Worm (Caenorhabditis elegans) whole organism, young adult: Measurements from ENCODE around the gene F38E1.3.
A peak's percentile ranks its signal among the peaks of the same experiment; 100 is the strongest.

ENCODE experiments used
- B0261.1 ChIP-seq: sonication (generic microtip); optimal IDR thresholded peaks from 2 replicates; lab custom pipeline; 2016; ENCODE audit warnings: mild to moderate bottlenecking, missing genetic modification characterization, moderate library complexity, missing compliant biosample characterization
- B0336.3 ChIP-seq: fragments of 200-800 bp; sonication (Bioruptor generic); IDR thresholded peaks from 2 replicates; pipeline ENCODE4 v1.3.6; 2022; ENCODE audit warnings: missing genetic modification characterization, missing compliant biosample characterization
- C06A6.2 ChIP-seq: fragments of 200-800 bp; sonication (Bioruptor generic); conservative IDR thresholded peaks from 2 replicates; pipeline ENCODE4 v1.3.6; 2022; ENCODE audit warnings: missing genetic modification characterization, missing compliant biosample characterization
- F23B12.7 ChIP-seq: sonication (generic microtip); optimal IDR thresholded peaks from 2 replicates; lab custom pipeline; 2017; ENCODE audit warnings: missing genetic modification characterization, mild to moderate bottlenecking, missing compliant biosample characterization, antibody characterized with exemption, moderate library complexity; ENCODE audit not compliant: insufficient read depth
- F39B2.1 ChIP-seq: fragments of 200-800 bp; sonication (Bioruptor generic); IDR thresholded peaks from 2 replicates; pipeline ENCODE4 v1.3.6; 2022; ENCODE audit warnings: missing genetic modification reagents, missing genetic modification characterization, missing compliant biosample characterization
- F52B5.7 ChIP-seq: sonication (generic microtip); optimal IDR thresholded peaks from 2 replicates; lab custom pipeline; 2016; ENCODE audit warnings: mild to moderate bottlenecking, missing genetic modification characterization, missing compliant biosample characterization
- K11D2.4 ChIP-seq: fragments of 200-800 bp; sonication (Bioruptor generic); IDR thresholded peaks from 2 replicates; pipeline ENCODE4 v1.3.6; 2022; ENCODE audit warnings: missing genetic modification reagents, missing genetic modification characterization, missing compliant biosample characterization
- T26A5.8 ChIP-seq: sonication (generic microtip); optimal IDR thresholded peaks from 2 replicates; lab custom pipeline; 2016; ENCODE audit warnings: missing genetic modification characterization, missing compliant biosample characterization
- Y53G8AR.9 ChIP-seq: fragments of 200-800 bp; sonication (Bioruptor generic); conservative IDR thresholded peaks from 2 replicates; pipeline ENCODE4 v1.3.6; 2022; ENCODE audit warnings: missing genetic modification reagents, missing genetic modification characterization, missing compliant biosample characterization
- Y56A3A.18 ChIP-seq: fragments of 200-800 bp; sonication (Bioruptor generic); IDR thresholded peaks from 2 replicates; pipeline ENCODE4 v1.3.6; 2022; ENCODE audit warnings: missing genetic modification reagents, missing genetic modification characterization, missing compliant biosample characterization
- Y95B8A.8 ChIP-seq: fragments of 200-800 bp; sonication (Bioruptor generic); IDR thresholded peaks from 2 replicates; pipeline ENCODE4 v1.3.6; 2022; ENCODE audit warnings: missing genetic modification reagents, missing genetic modification characterization, missing compliant biosample characterization
- akir-1 ChIP-seq: fragments of 200-800 bp; sonication (Bioruptor generic); optimal IDR thresholded peaks from 2 replicates; lab custom pipeline; 2018; ENCODE audit warnings: mild to moderate bottlenecking, missing genetic modification characterization, moderate library complexity, missing compliant biosample characterization
- ama-1 ChIP-seq, 3 experiments: fragments of 150-350 bp in 1 of 3; sonication (generic microtip) in 2 of 3; optimal IDR thresholded peaks; 2 replicates each; lab custom pipeline; 2014 to 2018; ENCODE audit warnings: missing biosample characterization in 2 of 3, missing genetic modification characterization in 2 of 3, missing genetic modification reagents in 2 of 3
- atf-7 ChIP-seq: sonication (generic microtip); optimal IDR thresholded peaks from 2 replicates; lab custom pipeline; 2017; ENCODE audit warnings: mild to moderate bottlenecking, missing genetic modification characterization, missing compliant biosample characterization
- athp-1 ChIP-seq: sonication (generic microtip); optimal IDR thresholded peaks from 2 replicates; lab custom pipeline; 2017; ENCODE audit warnings: mild to moderate bottlenecking, missing genetic modification characterization, missing compliant biosample characterization
- attf-5 ChIP-seq: fragments of 200-800 bp; sonication (Bioruptor generic); optimal IDR thresholded peaks from 2 replicates; lab custom pipeline; 2018; ENCODE audit warnings: mild to moderate bottlenecking, missing genetic modification characterization, missing compliant biosample characterization
- attf-6 ChIP-seq: fragments of 200-800 bp; sonication (Bioruptor generic); IDR thresholded peaks from 2 replicates; pipeline ENCODE4 v1.3.6; 2022; ENCODE audit warnings: missing genetic modification reagents, missing genetic modification characterization, missing compliant biosample characterization
- bed-1 ChIP-seq: fragments of 200-800 bp; sonication (Bioruptor generic); IDR thresholded peaks from 2 replicates; pipeline ENCODE4 v1.3.6; 2022; ENCODE audit warnings: missing genetic modification reagents, missing genetic modification characterization, missing compliant biosample characterization
- bed-2 ChIP-seq: fragments of 200-800 bp; sonication (Bioruptor generic); IDR thresholded peaks from 2 replicates; pipeline ENCODE4 v1.3.6; 2022; ENCODE audit warnings: missing genetic modification reagents, missing genetic modification characterization, missing compliant biosample characterization
- ccch-3 ChIP-seq: fragments of 200-800 bp; sonication (Bioruptor generic); optimal IDR thresholded peaks from 2 replicates; lab custom pipeline; 2018; ENCODE audit warnings: mild to moderate bottlenecking, missing genetic modification characterization, missing compliant biosample characterization
- cebp-2 ChIP-seq: fragments of 200-800 bp; sonication (Bioruptor generic); IDR thresholded peaks from 2 replicates; pipeline ENCODE4 v1.3.6; 2022; ENCODE audit warnings: missing genetic modification characterization, missing compliant biosample characterization
- ceh-100 ChIP-seq: fragments of 200-800 bp; sonication (Bioruptor generic); IDR thresholded peaks from 2 replicates; pipeline ENCODE4 v1.3.6; 2022; ENCODE audit warnings: missing genetic modification reagents, missing genetic modification characterization, missing compliant biosample characterization
- ceh-40 ChIP-seq: fragments of 200-800 bp; sonication (Bioruptor generic); IDR thresholded peaks from 2 replicates; pipeline ENCODE4 v1.3.6; 2022; ENCODE audit warnings: missing genetic modification characterization, missing compliant biosample characterization
- chd-7 ChIP-seq: sonication (generic microtip); optimal IDR thresholded peaks from 2 replicates; lab custom pipeline; 2016; ENCODE audit warnings: mild to moderate bottlenecking, missing genetic modification characterization, moderate library complexity, missing compliant biosample characterization
- dox-1 ChIP-seq: fragments of 200-800 bp; sonication (Bioruptor generic); IDR thresholded peaks from 2 replicates; pipeline ENCODE4 v1.3.6; 2022; ENCODE audit warnings: missing genetic modification reagents, missing genetic modification characterization, missing compliant biosample characterization
- egl-44 ChIP-seq: fragments of 200-800 bp; sonication (Bioruptor generic); IDR thresholded peaks from 2 replicates; pipeline ENCODE4 v1.3.6; 2022; ENCODE audit warnings: missing genetic modification reagents, missing genetic modification characterization, missing compliant biosample characterization
- egrh-3 ChIP-seq: fragments of 200-800 bp; sonication (Bioruptor generic); IDR thresholded peaks from 2 replicates; pipeline ENCODE4 v1.3.6; 2022; ENCODE audit warnings: missing genetic modification reagents, missing genetic modification characterization, missing compliant biosample characterization
- ekl-4 ChIP-seq: fragments of 200-800 bp; sonication (Bioruptor generic); IDR thresholded peaks from 2 replicates; pipeline ENCODE4 v1.3.6; 2022; ENCODE audit warnings: missing genetic modification reagents, missing genetic modification characterization, missing compliant biosample characterization
- ets-4 ChIP-seq: fragments of 200-800 bp; sonication (Bioruptor generic); optimal IDR thresholded peaks from 2 replicates; lab custom pipeline; 2018; ENCODE audit warnings: mild to moderate bottlenecking, missing genetic modification characterization, missing compliant biosample characterization
- gei-17 ChIP-seq: fragments of 200-800 bp; sonication (Bioruptor generic); optimal IDR thresholded peaks from 2 replicates; lab custom pipeline; 2018; ENCODE audit warnings: mild to moderate bottlenecking, missing genetic modification characterization, missing compliant biosample characterization
- hlh-12 ChIP-seq: sonication (generic microtip); optimal IDR thresholded peaks from 2 replicates; lab custom pipeline; 2016; ENCODE audit warnings: missing genetic modification characterization, missing compliant biosample characterization
- hlh-26 ChIP-seq: fragments of 200-800 bp; sonication (Bioruptor generic); conservative IDR thresholded peaks from 2 replicates; pipeline ENCODE4 v1.3.6; 2022; ENCODE audit warnings: missing genetic modification reagents, missing genetic modification characterization, missing compliant biosample characterization
- lsl-1 ChIP-seq: fragments of 200-800 bp; sonication (Bioruptor generic); optimal IDR thresholded peaks from 2 replicates; lab custom pipeline; 2018; ENCODE audit warnings: mild to moderate bottlenecking, missing genetic modification characterization, moderate library complexity, missing compliant biosample characterization
- madf-6 ChIP-seq: fragments of 200-800 bp; sonication (Bioruptor generic); IDR thresholded peaks from 2 replicates; pipeline ENCODE4 v1.3.6; 2022; ENCODE audit warnings: missing genetic modification reagents, missing genetic modification characterization, missing compliant biosample characterization
- nhr-80 ChIP-seq: sonication (generic microtip); optimal IDR thresholded peaks from 2 replicates; lab custom pipeline; 2016; ENCODE audit warnings: missing genetic modification characterization, missing compliant biosample characterization
- nhr-90 ChIP-seq: sonication (generic microtip); optimal IDR thresholded peaks from 2 replicates; lab custom pipeline; 2016; ENCODE audit warnings: missing genotype, mild to moderate bottlenecking, missing genetic modification characterization, missing compliant biosample characterization
- rcor-1 ChIP-seq: fragments of 200-800 bp; sonication (Bioruptor generic); IDR thresholded peaks from 2 replicates; pipeline ENCODE4 v1.3.6; 2022; ENCODE audit warnings: missing genetic modification reagents, missing genetic modification characterization, missing compliant biosample characterization
- repo-1 ChIP-seq: sonication (generic microtip); optimal IDR thresholded peaks from 2 replicates; lab custom pipeline; 2017; ENCODE audit warnings: mild to moderate bottlenecking, missing genetic modification characterization, missing compliant biosample characterization
- sdz-38 ChIP-seq: sonication (generic microtip); optimal IDR thresholded peaks from 2 replicates; lab custom pipeline; 2016; ENCODE audit warnings: missing genotype, missing genetic modification characterization, missing compliant biosample characterization
- sea-2 ChIP-seq: fragments of 200-800 bp; sonication (Bioruptor generic); IDR thresholded peaks from 2 replicates; pipeline ENCODE4 v1.3.6; 2022; ENCODE audit warnings: missing genetic modification characterization, missing compliant biosample characterization
- snpc-3.4 ChIP-seq: sonication (generic microtip); optimal IDR thresholded peaks from 2 replicates; lab custom pipeline; 2017; ENCODE audit warnings: missing genetic modification characterization, mild to moderate bottlenecking, missing compliant biosample characterization, antibody characterized with exemption, moderate library complexity, missing genotype, missing genetic modification reagents
- sptf-2 ChIP-seq: fragments of 200-800 bp; sonication (Bioruptor generic); optimal IDR thresholded peaks from 2 replicates; lab custom pipeline; 2018; ENCODE audit warnings: mild to moderate bottlenecking, missing genetic modification characterization, missing compliant biosample characterization
- tbp1 ChIP-seq: fragments of 200-800 bp; sonication (Bioruptor generic); optimal IDR thresholded peaks from 2 replicates; lab custom pipeline; 2018; ENCODE audit warnings: mild to moderate bottlenecking, missing genetic modification characterization, missing compliant biosample characterization
- ztf-6 ChIP-seq: fragments of 200-800 bp; sonication (Bioruptor generic); IDR thresholded peaks from 2 replicates; pipeline ENCODE4 v1.3.6; 2022; ENCODE audit warnings: missing genetic modification reagents, missing genetic modification characterization, missing compliant biosample characterization

Gene F38E1.3

DNA sequence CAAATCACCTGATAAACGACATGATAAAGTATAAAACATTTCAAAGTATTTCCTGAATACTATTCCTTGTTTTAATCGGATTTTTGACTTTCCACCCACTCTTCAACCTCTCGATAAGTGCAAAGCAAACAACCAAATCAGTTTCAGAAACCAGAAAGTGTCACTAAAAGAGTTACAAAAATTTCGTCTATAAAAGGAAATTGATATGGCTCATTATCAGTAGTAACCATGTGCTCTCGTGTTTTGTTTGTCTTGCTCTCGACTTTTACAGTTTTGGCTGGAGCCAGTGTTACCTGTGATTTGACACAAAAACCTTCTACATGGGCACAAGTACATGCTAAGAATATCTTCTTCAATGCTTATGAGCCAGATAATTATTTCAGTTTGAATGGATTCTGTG, 7.8 kb downstream of the F38E1.3 start, which contains the start of gene F52E1.14:
TSS of gene F52E1.14 (plus strand) at position 207 of the 400 bp plus-strand sequence.
- TF ChIP-seq gei-17 (GFP tag; lab: Kevin White, UChicago) (no peak), F39B2.1 (GFP tag; lab: Robert Waterston, UW) (no peak), atf-7 (peak; percentile 37), C06A6.2 (no peak), lsl-1 (GFP tag; lab: Kevin White, UChicago) (no peak), F23B12.7 (tag; lab: Kevin White, UChicago) (no peak), sptf-2 (no peak), ets-4 (no peak), chd-7 (no peak), hlh-12 (no peak), sea-2 (GFP tag; lab: Robert Waterston, UW) (no peak), dox-1 (GFP tag; lab: Robert Waterston, UW) (no peak), ceh-100 (GFP tag; lab: Robert Waterston, UW) (no peak), athp-1 (tag; lab: Kevin White, UChicago) (no peak), repo-1 (tag; lab: Kevin White, UChicago) (no peak), madf-6 (GFP tag; lab: Robert Waterston, UW) (no peak), ama-1 (optimal IDR thresholded peaks at IDR 0.05; lab: Kevin White, UChicago) (no peak), ama-1 (GFP tag; optimal IDR thresholded peaks at IDR 0.05; lab: Kevin White, UChicago) (no peak), ceh-40 (no peak), ccch-3 (GFP tag; lab: Kevin White, UChicago) (no peak), akir-1 (GFP tag; lab: Kevin White, UChicago) (no peak), snpc-3.4 (no peak), sdz-38 (tag; lab: Kevin White, UChicago) (no peak), F52B5.7 (no peak), nhr-80 (tag; lab: Kevin White, UChicago) (peak; percentile 74), tbp1 (GFP tag; lab: Kevin White, UChicago) (peak; percentile 0), rcor-1 (GFP tag; lab: Robert Waterston, UW) (no peak)
- TF ChIP-seq, all 124 proteins: peak for 3

- TF ChIP-seq bed-2 (no peak), egrh-3 (GFP tag; lab: Robert Waterston, UW) (no peak), B0336.3 (GFP tag; lab: Robert Waterston, UW) (peak; percentile 57; the same call in 1 of the 2 replicates), dox-1 (GFP tag; lab: Robert Waterston, UW) (no peak), Y53G8AR.9 (peak; percentile 68; the same call in 1 of the 2 replicates), ceh-40 (peak; percentile 6; the same call in 1 of the 2 replicates), hlh-26 (no peak), rcor-1 (GFP tag; lab: Robert Waterston, UW) (no peak), egl-44 (no peak), B0261.1 (tag; lab: Kevin White, UChicago) (no peak), chd-7 (no peak), T26A5.8 (tag; lab: Kevin White, UChicago) (no peak), cebp-2 (GFP tag; lab: Robert Waterston, UW) (0 out of 2 replicates have a peak, but pooled peaks have one; percentile 23), attf-5 (GFP tag; lab: Kevin White, UChicago) (no peak), Y56A3A.18 (peak; percentile 30; the same call in 1 of the 2 replicates), ztf-6 (GFP tag; lab: Robert Waterston, UW) (no peak), K11D2.4 (GFP tag; lab: Robert Waterston, UW) (no peak), nhr-90 (tag; lab: Kevin White, UChicago) (peak; percentile 70), lsl-1 (GFP tag; lab: Kevin White, UChicago) (no peak), snpc-3.4 (no peak), ekl-4 (GFP tag; lab: Robert Waterston, UW) (no peak), sptf-2 (no peak), Y95B8A.8 (no peak), bed-1 (0 out of 2 replicates have a peak, but pooled peaks have one; percentile 6), ceh-100 (GFP tag; lab: Robert Waterston, UW) (no peak), attf-6 (GFP tag; lab: Robert Waterston, UW) (no peak)
Observed at ce11 chrV:8384809-8385208, 8.9 kb downstream of the F38E1.3 start.
